Worm (Caenorhabditis elegans) whole organism, L4 larva: ENCODE results near the gene F01D5.7.
A peak's percentile ranks its signal among the peaks of the same experiment; 100 is the strongest.

Source experiments
- D1046.2 ChIP-seq: fragments of 200-800 bp; sonication (Bioruptor generic); IDR thresholded peaks from 2 replicates; pipeline ENCODE4 v1.3.6; 2022; ENCODE audit warnings: missing genetic modification characterization, missing compliant biosample characterization
- R02D3.7 ChIP-seq: fragments of 150-350 bp; sonication (generic microtip); optimal IDR thresholded peaks from 3 replicates; lab custom pipeline; 2014; ENCODE audit warnings: missing biosample characterization, missing genetic modification characterization
- T20F7.1 ChIP-seq: fragments of 200-800 bp; sonication (Bioruptor generic); optimal IDR thresholded peaks from 2 replicates; lab custom pipeline; 2018; ENCODE audit warnings: mild to moderate bottlenecking, missing genetic modification characterization, missing compliant biosample characterization
- T26A8.4 ChIP-seq: fragments of 200-800 bp; sonication (Bioruptor generic); IDR thresholded peaks from 2 replicates; pipeline ENCODE4 v1.3.6; 2022; ENCODE audit warnings: missing genetic modification characterization, missing compliant biosample characterization
- Y105C5A.15 ChIP-seq: fragments of 200-800 bp; sonication (Bioruptor generic); IDR thresholded peaks from 2 replicates; pipeline ENCODE4 v1.3.6; 2022; ENCODE audit warnings: missing genetic modification characterization, missing compliant biosample characterization
- ZK337.2 ChIP-seq: fragments of 200-800 bp; sonication (Bioruptor generic); IDR thresholded peaks from 2 replicates; pipeline ENCODE4 v1.3.6; 2022; ENCODE audit warnings: missing genetic modification reagents, missing genetic modification characterization, missing compliant biosample characterization
- aly-2 ChIP-seq: sonication (generic microtip); optimal IDR thresholded peaks from 2 replicates; lab custom pipeline; 2018; ENCODE audit warnings: missing biosample characterization, missing genetic modification characterization
- attf-4 ChIP-seq: sonication (generic microtip); optimal IDR thresholded peaks from 3 replicates; lab custom pipeline; 2017; ENCODE audit warnings: missing biosample characterization, missing genetic modification characterization
- cey-2 ChIP-seq: sonication (generic microtip); optimal IDR thresholded peaks from 3 replicates; lab custom pipeline; 2017; ENCODE audit warnings: missing genetic modification characterization, mild to moderate bottlenecking, missing compliant biosample characterization, antibody characterized with exemption, borderline replicate concordance; ENCODE audit not compliant: insufficient read depth
- ctbp-1 ChIP-seq: fragments of 200-800 bp; sonication (Bioruptor generic); IDR thresholded peaks from 2 replicates; pipeline ENCODE4 v1.3.6; 2022; ENCODE audit warnings: missing genetic modification reagents, missing genetic modification characterization, missing compliant biosample characterization
- daf-12 ChIP-seq: fragments of 150-350 bp; optimal IDR thresholded peaks from 2 replicates; lab custom pipeline; 2014; ENCODE audit warnings: missing biosample characterization, missing genetic modification reagents, missing genetic modification characterization
- daf-16 ChIP-seq, 3 experiments: sonication (generic microtip); optimal IDR thresholded peaks; 2 replicates each; lab custom pipeline; 2016 to 2017; ENCODE audit warnings: missing genetic modification characterization in 3 of 3, missing genetic modification reagents in 3 of 3, mild to moderate bottlenecking in 2 of 3, missing compliant biosample characterization in 2 of 3, missing biosample characterization in 1 of 3, moderate library complexity in 1 of 3
- daf-8 ChIP-seq: fragments of 200-800 bp; sonication (Bioruptor generic); IDR thresholded peaks from 2 replicates; pipeline ENCODE4 v1.3.6; 2022; ENCODE audit warnings: missing genetic modification characterization, missing compliant biosample characterization
- dmd-6 ChIP-seq: fragments of 200-800 bp; sonication (Bioruptor generic); IDR thresholded peaks from 2 replicates; pipeline ENCODE4 v1.3.6; 2022; ENCODE audit warnings: missing genetic modification reagents, missing genetic modification characterization, missing compliant biosample characterization
- duxl-1 ChIP-seq: sonication (generic microtip); optimal IDR thresholded peaks from 2 replicates; lab custom pipeline; 2016; ENCODE audit warnings: mild to moderate bottlenecking, missing genetic modification characterization, moderate library complexity, missing compliant biosample characterization; ENCODE audit not compliant: poor library complexity
- dve-1 ChIP-seq: sonication (generic microtip); optimal IDR thresholded peaks from 2 replicates; lab custom pipeline; 2017; ENCODE audit warnings: antibody characterized with exemption, mild to moderate bottlenecking, missing genetic modification characterization, missing compliant biosample characterization; ENCODE audit not compliant: insufficient read depth
- egl-27 ChIP-seq: sonication (generic microtip); optimal IDR thresholded peaks from 3 replicates; lab custom pipeline; 2017; ENCODE audit warnings: missing biosample characterization, missing genetic modification reagents, missing genetic modification characterization
- fkh-10 ChIP-seq: fragments of 150-350 bp; optimal IDR thresholded peaks from 2 replicates; lab custom pipeline; 2014; ENCODE audit warnings: missing biosample characterization, missing genetic modification reagents, missing genetic modification characterization
- fos-1 ChIP-seq: fragments of 150-350 bp; optimal IDR thresholded peaks from 2 replicates; lab custom pipeline; 2014; ENCODE audit warnings: missing biosample characterization, missing genetic modification characterization
- gei-8 ChIP-seq: fragments of 200-800 bp; sonication (Bioruptor generic); optimal IDR thresholded peaks from 2 replicates; lab custom pipeline; 2018; ENCODE audit warnings: mild to moderate bottlenecking, missing genetic modification characterization, missing compliant biosample characterization
- lin-1 ChIP-seq: fragments of 200-800 bp; sonication (Bioruptor generic); IDR thresholded peaks from 2 replicates; pipeline ENCODE4 v1.3.6; 2022; ENCODE audit warnings: missing genetic modification reagents, missing genetic modification characterization, missing compliant biosample characterization
- lin-15B ChIP-seq: fragments of 150-350 bp; sonication (generic microtip); optimal IDR thresholded peaks from 3 replicates; lab custom pipeline; 2014; ENCODE audit warnings: missing biosample characterization, missing genetic modification characterization
- lin-39 ChIP-seq: fragments of 150-350 bp; optimal IDR thresholded peaks from 2 replicates; lab custom pipeline; 2014; ENCODE audit warnings: missing biosample characterization, missing genetic modification reagents, missing genetic modification characterization
- lir-3 ChIP-seq: sonication (generic microtip); optimal IDR thresholded peaks from 2 replicates; lab custom pipeline; 2016; ENCODE audit warnings: mild to moderate bottlenecking, missing genetic modification characterization, missing compliant biosample characterization
- lsy-2 ChIP-seq, 2 experiments: fragments of 150-350 bp in 1 of 2; sonication (generic microtip) in 1 of 2; optimal IDR thresholded peaks; 2 replicates each; lab custom pipeline; 2014 to 2017; ENCODE audit warnings: missing biosample characterization in 2 of 2, missing genetic modification characterization in 2 of 2
- madf-5 ChIP-seq, 2 experiments: fragments of 200-800 bp; sonication (Bioruptor generic); IDR thresholded peaks; 2 replicates each; pipeline ENCODE4 v1.3.6; 2022; ENCODE audit warnings: missing compliant biosample characterization in 2 of 2, missing genetic modification characterization in 2 of 2
- madf-9 ChIP-seq: fragments of 200-800 bp; sonication (Bioruptor generic); conservative IDR thresholded peaks from 2 replicates; pipeline ENCODE4 v1.3.6; 2022; ENCODE audit warnings: missing genetic modification reagents, missing genetic modification characterization, missing compliant biosample characterization
- mdl-1 ChIP-seq, 2 experiments: fragments of 150-350 bp in 1 of 2; sonication (generic microtip) in 1 of 2; optimal IDR thresholded peaks; 2 replicates each; lab custom pipeline; 2014 to 2017; ENCODE audit warnings: missing biosample characterization in 2 of 2, missing genetic modification characterization in 2 of 2
- mdt-29 ChIP-seq: fragments of 200-800 bp; sonication (Bioruptor generic); IDR thresholded peaks from 2 replicates; pipeline ENCODE4 v1.3.6; 2022; ENCODE audit warnings: missing genetic modification reagents, missing genetic modification characterization, missing compliant biosample characterization
- mep-1 ChIP-seq: fragments of 150-350 bp; sonication (generic microtip); optimal IDR thresholded peaks from 3 replicates; lab custom pipeline; 2014; ENCODE audit warnings: missing biosample characterization, missing genetic modification characterization
- mes-2 ChIP-seq: sonication (generic microtip); optimal IDR thresholded peaks from 2 replicates; lab custom pipeline; 2016; ENCODE audit warnings: missing genotype, mild to moderate bottlenecking, missing genetic modification characterization, missing compliant biosample characterization; ENCODE audit not compliant: poor library complexity, severe bottlenecking
- nhr-28 ChIP-seq: fragments of 150-350 bp; optimal IDR thresholded peaks from 2 replicates; lab custom pipeline; 2014; ENCODE audit warnings: missing biosample characterization, missing genetic modification characterization
- nhr-41 ChIP-seq: fragments of 200-800 bp; sonication (Bioruptor generic); IDR thresholded peaks from 2 replicates; pipeline ENCODE4 v1.3.6; 2022; ENCODE audit warnings: missing genetic modification reagents, missing genetic modification characterization, missing compliant biosample characterization
- nhr-76 ChIP-seq: fragments of 150-350 bp; optimal IDR thresholded peaks from 2 replicates; lab custom pipeline; 2014; ENCODE audit warnings: missing biosample characterization, missing genetic modification characterization
- pqm-1 ChIP-seq: sonication (generic microtip); optimal IDR thresholded peaks from 2 replicates; lab custom pipeline; 2017; ENCODE audit warnings: missing biosample characterization, missing genetic modification characterization
- saeg-2 ChIP-seq: fragments of 200-800 bp; sonication (Bioruptor generic); IDR thresholded peaks from 2 replicates; pipeline ENCODE4 v1.3.6; 2022; ENCODE audit warnings: missing genetic modification reagents, missing genetic modification characterization, missing compliant biosample characterization
- spr-3 ChIP-seq: fragments of 200-800 bp; sonication (Bioruptor generic); optimal IDR thresholded peaks from 2 replicates; lab custom pipeline; 2018; ENCODE audit warnings: mild to moderate bottlenecking, missing genetic modification characterization, missing compliant biosample characterization
- unc-39 ChIP-seq: sonication (generic microtip); optimal IDR thresholded peaks from 2 replicates; lab custom pipeline; 2017; ENCODE audit warnings: missing biosample characterization, missing genetic modification characterization
- unc-62 ChIP-seq, 3 experiments: fragments of 150-350 bp in 1 of 3; sonication (generic microtip); optimal IDR thresholded peaks in 2 of 3; peaks in 1 of 3; 1 replicate in 1 of 3; 2 replicates in 2 of 3; lab custom pipeline; 2014 to 2017; ENCODE audit warnings: missing biosample characterization in 3 of 3, missing genetic modification characterization in 3 of 3, missing genetic modification reagents in 3 of 3, missing genotype in 1 of 3
- zag-1 ChIP-seq: fragments of 150-350 bp; optimal IDR thresholded peaks from 2 replicates; lab custom pipeline; 2014; ENCODE audit warnings: missing biosample characterization, missing genetic modification characterization
- zfp-2 ChIP-seq: sonication (generic microtip); optimal IDR thresholded peaks from 2 replicates; lab custom pipeline; 2016; ENCODE audit warnings: mild to moderate bottlenecking, missing genetic modification characterization, missing compliant biosample characterization

The F01D5.7 gene

ce11 chrII:13994934-13995333 is 13.5 kb upstream of the F01D5.7 start, which contains the start of gene Y39G8B.7:
Gene Y39G8B.7 (minus strand): TSS chrII:13995034.
- TF ChIP-seq zfp-2 (tag; lab: Kevin White, UChicago) (no peak), ZK337.2 (GFP tag; lab: Robert Waterston, UW) (no peak), saeg-2 (GFP tag; lab: Robert Waterston, UW) (no peak), D1046.2 (GFP tag; lab: Robert Waterston, UW) (no peak), mes-2 (tag; lab: Kevin White, UChicago) (no peak), T20F7.1 (GFP tag; lab: Kevin White, UChicago) (no peak), fkh-10 (no peak), lin-15B (no peak), egl-27 (tag; lab: Kevin White, UChicago) (no peak), daf-12 (tag; lab: Kevin White, UChicago) (no peak), pqm-1 (tag; lab: Kevin White, UChicago) (no peak), nhr-76 (tag; lab: Kevin White, UChicago) (no peak), ctbp-1 (GFP tag; lab: Robert Waterston, UW) (no peak), T26A8.4 (no peak), attf-4 (no peak)

- TF ChIP-seq lin-1 (GFP tag; lab: Robert Waterston, UW) (0 out of 2 replicates have a peak, but pooled peaks have one; percentile 32), dmd-6 (GFP tag; lab: Robert Waterston, UW) (peak; percentile 49; the same call in 1 of the 2 replicates), fos-1 (tag; lab: Kevin White, UChicago) (no peak), zag-1 (tag; lab: Kevin White, UChicago) (no peak), pqm-1 (tag; lab: Kevin White, UChicago) (peak; percentile 33)
Measured at ce11 chrII:13997477-13997876, 11.0 kb upstream of the F01D5.7 start, which contains the start of gene F01D5.1. Gene F01D5.1 (minus strand): TSS chrII:13997581.

- no peak for TF ChIP-seq Y105C5A.15 (GFP tag; lab: Robert Waterston, UW)
- TF ChIP-seq daf-8, result no peak
- TF ChIP-seq R02D3.7 (tag; lab: Kevin White, UChicago), result no peak
- no peak for TF ChIP-seq duxl-1 (tag; lab: Kevin White, UChicago)
- peak in 1 of 2 experiments; percentile 48 for TF ChIP-seq unc-62 (GFP tag; optimal IDR thresholded peaks at IDR 0.05 in 1 of 2; lab: Kevin White, UChicago)
- TF ChIP-seq unc-62 (tag; optimal IDR thresholded peaks at IDR 0.05; lab: Kevin White, UChicago), result no peak
- TF ChIP-seq lin-39 (tag; lab: Kevin White, UChicago), result no peak
- no peak for TF ChIP-seq mep-1 (tag; lab: Kevin White, UChicago)
- no peak for TF ChIP-seq mdt-29 (GFP tag; lab: Robert Waterston, UW)
- no peak for TF ChIP-seq dmd-6 (GFP tag; lab: Robert Waterston, UW)
- TF ChIP-seq daf-16 (GFP tag; optimal IDR thresholded peaks at IDR 0.05; lab: Kevin White, UChicago), result no peak
- peak; percentile 31 for TF ChIP-seq daf-16 (tag; optimal IDR thresholded peaks at IDR 0.05; lab: Kevin White, UChicago)
- TF ChIP-seq cey-2 (tag; lab: Kevin White, UChicago), result no peak
- no peak for TF ChIP-seq gei-8
- TF ChIP-seq lsy-2 (tag; optimal IDR thresholded peaks at IDR 0.05; lab: Kevin White, UChicago), result no peak
- peak; percentile 52 for TF ChIP-seq pqm-1 (tag; lab: Kevin White, UChicago)
- TF ChIP-seq unc-39, result no peak
- no peak for TF ChIP-seq madf-5 (GFP tag; IDR thresholded peaks at IDR 0.05; lab: Robert Waterston, UW)
- no peak for TF ChIP-seq lir-3
- no peak for TF ChIP-seq zfp-2 (tag; lab: Kevin White, UChicago)
- no peak for TF ChIP-seq nhr-41 (GFP tag; lab: Robert Waterston, UW)
- no peak for TF ChIP-seq lin-15B
- TF ChIP-seq madf-9 (GFP tag; lab: Robert Waterston, UW), result no peak
- peak; percentile 16 for TF ChIP-seq dve-1
- peak; percentile 1 for TF ChIP-seq nhr-28
- TF ChIP-seq aly-2 (tag; lab: Kevin White, UChicago), result no peak
- no peak for TF ChIP-seq mdl-1 (tag; optimal IDR thresholded peaks at IDR 0.05; lab: Kevin White, UChicago)
- no peak for TF ChIP-seq spr-3 (GFP tag; lab: Kevin White, UChicago)
Measured at ce11 chrII:13997989-13998388, 10.5 kb upstream of the F01D5.7 start.
